Worm (Caenorhabditis elegans): ENCODE results near the gene fbxa-220.

ce11 chrIII:11459802-11460201, 24.2 kb downstream of the fbxa-220 start:
- no peak for TF ChIP-seq skn-1 (tag; optimal IDR thresholded peaks at IDR 0.05)
- TF ChIP-seq tbx-2 (tag; optimal IDR thresholded peaks at IDR 0.05), result no peak
- no peak for TF ChIP-seq pax-3 (tag; optimal IDR thresholded peaks at IDR 0.05)
- no peak for TF ChIP-seq vab-15 (tag; optimal IDR thresholded peaks at IDR 0.05)
- no peak for TF ChIP-seq egl-27 (tag; optimal IDR thresholded peaks at IDR 0.05)
- no peak for TF ChIP-seq dsc-1 (tag; optimal IDR thresholded peaks at IDR 0.05)
- no peak for TF ChIP-seq unc-98 (GFP tag; IDR thresholded peaks at IDR 0.05)
- no peak for TF ChIP-seq ceh-82 (tag; optimal IDR thresholded peaks at IDR 0.05)
- TF ChIP-seq aha-1 (tag; optimal IDR thresholded peaks at IDR 0.05), result no peak
- no peak for TF ChIP-seq swsn-7 (tag; optimal IDR thresholded peaks at IDR 0.05)
- TF ChIP-seq zip-4 (GFP tag; optimal IDR thresholded peaks at IDR 0.05), result no peak
- no peak for TF ChIP-seq sptf-1 (tag; optimal IDR thresholded peaks at IDR 0.05)
- TF ChIP-seq lsy-2 (tag; optimal IDR thresholded peaks at IDR 0.05), result no peak

Data from whole organism, L1 larva.